Worm (Caenorhabditis elegans) whole organism, L4/young adult: ENCODE results near the gene nhr-3.

Source experiments
- W03F9.2 ChIP-seq: fragments of 150-350 bp; optimal IDR thresholded peaks from 2 replicates; lab custom pipeline; 2014; ENCODE audit warnings: missing biosample characterization, missing genetic modification characterization
- him-1 ChIP-seq: sonication (generic microtip); optimal IDR thresholded peaks from 2 replicates; lab custom pipeline; 2016; ENCODE audit warnings: missing genotype, missing genetic modification reagents, missing genetic modification characterization, missing compliant biosample characterization

DNA sequence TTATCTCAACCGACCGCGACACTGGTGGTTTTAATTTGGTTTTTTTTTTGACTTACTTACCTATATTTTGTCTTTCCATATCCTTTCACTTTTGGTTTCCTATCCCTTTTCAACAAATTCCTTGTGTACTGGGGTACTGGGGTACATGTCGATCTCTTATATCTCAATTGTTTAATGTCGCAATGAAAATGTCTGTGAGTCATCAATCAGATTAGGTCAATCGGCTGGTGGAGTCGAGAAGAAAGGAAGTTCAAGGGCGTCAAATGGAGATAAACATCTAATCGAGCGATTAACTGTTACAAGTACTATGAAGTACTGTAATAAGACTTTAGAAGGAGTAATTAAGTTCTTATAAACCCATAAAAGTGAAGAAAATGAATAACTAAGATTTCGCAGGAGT, 17.6 kb downstream of the nhr-3 start:
- TF ChIP-seq W03F9.2 (no peak), him-1 (tag; lab: Kevin White, UChicago) (no peak)
